Worm (Caenorhabditis elegans) whole organism, L4 larva: ENCODE measurements around the gene dhc-4.
A peak's percentile ranks its signal among the peaks of the same experiment; 100 is the strongest.

Experiments used
- F44E2.7 ChIP-seq: fragments of 200-800 bp; sonication (Bioruptor generic); IDR thresholded peaks from 2 replicates; pipeline ENCODE4 v2.1.2; 2022; ENCODE audit warnings: missing genetic modification characterization, missing compliant biosample characterization
- T20F7.1 ChIP-seq: fragments of 200-800 bp; sonication (Bioruptor generic); optimal IDR thresholded peaks from 2 replicates; lab custom pipeline; 2018; ENCODE audit warnings: mild to moderate bottlenecking, missing genetic modification characterization, missing compliant biosample characterization
- Y75B8A.6 ChIP-seq: fragments of 200-800 bp; sonication (Bioruptor generic); IDR thresholded peaks from 2 replicates; pipeline ENCODE4 v1.3.6; 2022; ENCODE audit warnings: missing genetic modification reagents, missing genetic modification characterization, missing compliant biosample characterization
- attf-4 ChIP-seq: sonication (generic microtip); optimal IDR thresholded peaks from 3 replicates; lab custom pipeline; 2017; ENCODE audit warnings: missing biosample characterization, missing genetic modification characterization
- ceh-20 ChIP-seq: fragments of 200-800 bp; sonication (Bioruptor generic); IDR thresholded peaks from 2 replicates; pipeline ENCODE4 v1.3.6; 2022; ENCODE audit warnings: missing genetic modification reagents, missing genetic modification characterization, missing compliant biosample characterization
- ceh-28 ChIP-seq: fragments of 150-350 bp; optimal IDR thresholded peaks from 2 replicates; lab custom pipeline; 2014; ENCODE audit warnings: missing biosample characterization, missing genetic modification reagents, missing genetic modification characterization
- ceh-32 ChIP-seq: sonication (generic microtip); optimal IDR thresholded peaks from 2 replicates; lab custom pipeline; 2016; ENCODE audit warnings: mild to moderate bottlenecking, missing genetic modification characterization, missing compliant biosample characterization; ENCODE audit not compliant: poor library complexity
- ceh-44 ChIP-seq: fragments of 200-800 bp; sonication (Bioruptor generic); IDR thresholded peaks from 2 replicates; pipeline ENCODE4 v1.3.6; 2022; ENCODE audit warnings: missing genetic modification reagents, missing genetic modification characterization, missing compliant biosample characterization
- ceh-62 ChIP-seq: sonication (generic microtip); optimal IDR thresholded peaks from 2 replicates; lab custom pipeline; 2017; ENCODE audit warnings: missing biosample characterization, missing genetic modification characterization
- ceh-82 ChIP-seq: sonication (generic microtip); optimal IDR thresholded peaks from 2 replicates; lab custom pipeline; 2017; ENCODE audit warnings: missing biosample characterization, missing genetic modification characterization
- cey-2 ChIP-seq: sonication (generic microtip); optimal IDR thresholded peaks from 3 replicates; lab custom pipeline; 2017; ENCODE audit warnings: missing genetic modification characterization, mild to moderate bottlenecking, missing compliant biosample characterization, antibody characterized with exemption, borderline replicate concordance; ENCODE audit not compliant: insufficient read depth
- daf-19 ChIP-seq: fragments of 200-800 bp; sonication (Bioruptor generic); conservative IDR thresholded peaks from 2 replicates; pipeline ENCODE4 v1.3.6; 2022; ENCODE audit warnings: missing genetic modification characterization, missing compliant biosample characterization
- dmd-8 ChIP-seq: fragments of 200-800 bp; sonication (Bioruptor generic); IDR thresholded peaks from 2 replicates; pipeline ENCODE4 v1.3.6; 2022; ENCODE audit warnings: missing genetic modification characterization, missing compliant biosample characterization
- dmd-9 ChIP-seq: fragments of 200-800 bp; sonication (Bioruptor generic); IDR thresholded peaks from 2 replicates; pipeline ENCODE4 v1.3.6; 2022; ENCODE audit warnings: missing genetic modification reagents, missing genetic modification characterization, missing compliant biosample characterization
- duxl-1 ChIP-seq: sonication (generic microtip); optimal IDR thresholded peaks from 2 replicates; lab custom pipeline; 2016; ENCODE audit warnings: mild to moderate bottlenecking, missing genetic modification characterization, moderate library complexity, missing compliant biosample characterization; ENCODE audit not compliant: poor library complexity
- dve-1 ChIP-seq: sonication (generic microtip); optimal IDR thresholded peaks from 2 replicates; lab custom pipeline; 2017; ENCODE audit warnings: antibody characterized with exemption, mild to moderate bottlenecking, missing genetic modification characterization, missing compliant biosample characterization; ENCODE audit not compliant: insufficient read depth
- egl-43 ChIP-seq: fragments of 200-800 bp; sonication (Bioruptor generic); IDR thresholded peaks from 2 replicates; pipeline ENCODE4 v1.3.6; 2022; ENCODE audit warnings: missing genetic modification reagents, missing genetic modification characterization, missing compliant biosample characterization
- fos-1 ChIP-seq: fragments of 150-350 bp; optimal IDR thresholded peaks from 2 replicates; lab custom pipeline; 2014; ENCODE audit warnings: missing biosample characterization, missing genetic modification characterization
- gei-8 ChIP-seq: fragments of 200-800 bp; sonication (Bioruptor generic); optimal IDR thresholded peaks from 2 replicates; lab custom pipeline; 2018; ENCODE audit warnings: mild to moderate bottlenecking, missing genetic modification characterization, missing compliant biosample characterization
- hif-1 ChIP-seq, 2 experiments: sonication (generic microtip); optimal IDR thresholded peaks; 2 replicates each; lab custom pipeline; 2016 to 2017; ENCODE audit warnings: missing compliant biosample characterization in 2 of 2, missing genetic modification characterization in 2 of 2, missing genetic modification reagents in 2 of 2, missing genotype in 2 of 2, mild to moderate bottlenecking in 1 of 2
- hlh-30 ChIP-seq: sonication (generic microtip); optimal IDR thresholded peaks from 2 replicates; lab custom pipeline; 2017; ENCODE audit warnings: antibody characterized with exemption, mild to moderate bottlenecking, missing genetic modification characterization, missing compliant biosample characterization; ENCODE audit not compliant: insufficient read depth
- hmg-1.1 ChIP-seq: fragments of 200-800 bp; sonication (Bioruptor generic); IDR thresholded peaks from 2 replicates; pipeline ENCODE4 v1.3.6; 2022; ENCODE audit warnings: missing genetic modification reagents, missing genetic modification characterization, missing compliant biosample characterization
- lin-15B ChIP-seq: fragments of 150-350 bp; sonication (generic microtip); optimal IDR thresholded peaks from 3 replicates; lab custom pipeline; 2014; ENCODE audit warnings: missing biosample characterization, missing genetic modification characterization
- lin-29 ChIP-seq: fragments of 200-800 bp; sonication (Bioruptor generic); IDR thresholded peaks from 2 replicates; pipeline ENCODE4 v1.3.6; 2022; ENCODE audit warnings: missing genetic modification reagents, missing genetic modification characterization, missing compliant biosample characterization
- lin-38 ChIP-seq: fragments of 200-800 bp; sonication (Bioruptor generic); IDR thresholded peaks from 2 replicates; pipeline ENCODE4 v1.3.6; 2022; ENCODE audit warnings: missing genetic modification reagents, missing genetic modification characterization, missing compliant biosample characterization
- lin-39 ChIP-seq: fragments of 150-350 bp; optimal IDR thresholded peaks from 2 replicates; lab custom pipeline; 2014; ENCODE audit warnings: missing biosample characterization, missing genetic modification reagents, missing genetic modification characterization
- lsy-2 ChIP-seq, 2 experiments: fragments of 150-350 bp in 1 of 2; sonication (generic microtip) in 1 of 2; optimal IDR thresholded peaks; 2 replicates each; lab custom pipeline; 2014 to 2017; ENCODE audit warnings: missing biosample characterization in 2 of 2, missing genetic modification characterization in 2 of 2
- madf-9 ChIP-seq: fragments of 200-800 bp; sonication (Bioruptor generic); conservative IDR thresholded peaks from 2 replicates; pipeline ENCODE4 v1.3.6; 2022; ENCODE audit warnings: missing genetic modification reagents, missing genetic modification characterization, missing compliant biosample characterization
- mep-1 ChIP-seq: fragments of 150-350 bp; sonication (generic microtip); optimal IDR thresholded peaks from 3 replicates; lab custom pipeline; 2014; ENCODE audit warnings: missing biosample characterization, missing genetic modification characterization
- mxl-2 ChIP-seq: fragments of 200-800 bp; sonication (Bioruptor generic); conservative IDR thresholded peaks from 2 replicates; pipeline ENCODE4 v1.3.6; 2022; ENCODE audit warnings: missing genetic modification reagents, missing genetic modification characterization, missing compliant biosample characterization
- nhr-111 ChIP-seq: fragments of 200-800 bp; sonication (Bioruptor generic); optimal IDR thresholded peaks from 2 replicates; lab custom pipeline; 2018; ENCODE audit warnings: mild to moderate bottlenecking, missing genetic modification characterization, missing compliant biosample characterization
- nhr-28 ChIP-seq: fragments of 150-350 bp; optimal IDR thresholded peaks from 2 replicates; lab custom pipeline; 2014; ENCODE audit warnings: missing biosample characterization, missing genetic modification characterization
- nhr-42 ChIP-seq: fragments of 200-800 bp; sonication (Bioruptor generic); IDR thresholded peaks from 2 replicates; pipeline ENCODE4 v1.3.6; 2022; ENCODE audit warnings: missing genetic modification characterization, missing compliant biosample characterization
- php-3 ChIP-seq: fragments of 200-800 bp; sonication (Bioruptor generic); IDR thresholded peaks from 2 replicates; pipeline ENCODE4 v1.3.6; 2022; ENCODE audit warnings: missing genetic modification reagents, missing genetic modification characterization, missing compliant biosample characterization
- pqm-1 ChIP-seq: sonication (generic microtip); optimal IDR thresholded peaks from 2 replicates; lab custom pipeline; 2017; ENCODE audit warnings: missing biosample characterization, missing genetic modification characterization
- rbr-2 ChIP-seq: sonication (generic microtip); optimal IDR thresholded peaks from 2 replicates; lab custom pipeline; 2016; ENCODE audit warnings: missing genotype, missing genetic modification characterization, missing compliant biosample characterization
- saeg-2 ChIP-seq: fragments of 200-800 bp; sonication (Bioruptor generic); IDR thresholded peaks from 2 replicates; pipeline ENCODE4 v1.3.6; 2022; ENCODE audit warnings: missing genetic modification reagents, missing genetic modification characterization, missing compliant biosample characterization
- set-16 ChIP-seq: fragments of 200-800 bp; sonication (Bioruptor generic); IDR thresholded peaks from 2 replicates; pipeline ENCODE4 v1.3.6; 2022; ENCODE audit warnings: missing genetic modification reagents, missing genetic modification characterization, missing compliant biosample characterization
- skn-1 ChIP-seq: fragments of 150-350 bp; optimal IDR thresholded peaks from 2 replicates; lab custom pipeline; 2014; ENCODE audit warnings: missing biosample characterization, missing genetic modification characterization
- snpc-1.2 ChIP-seq: fragments of 200-800 bp; sonication (Bioruptor generic); IDR thresholded peaks from 2 replicates; pipeline ENCODE4 v1.3.6; 2022; ENCODE audit warnings: missing genetic modification reagents, missing genetic modification characterization, missing compliant biosample characterization
- snpc-4 ChIP-seq: fragments of 150-350 bp; optimal IDR thresholded peaks from 2 replicates; lab custom pipeline; 2014; ENCODE audit warnings: missing biosample characterization, missing genetic modification characterization
- spr-1 ChIP-seq: sonication (generic microtip); optimal IDR thresholded peaks from 2 replicates; lab custom pipeline; 2016; ENCODE audit warnings: mild to moderate bottlenecking, missing genetic modification characterization, missing compliant biosample characterization
- tra-1 ChIP-seq: fragments of 200-800 bp; sonication (Bioruptor generic); IDR thresholded peaks from 2 replicates; pipeline ENCODE4 v1.3.6; 2022; ENCODE audit warnings: missing genetic modification reagents, missing genetic modification characterization, missing compliant biosample characterization
- unc-39 ChIP-seq: sonication (generic microtip); optimal IDR thresholded peaks from 2 replicates; lab custom pipeline; 2017; ENCODE audit warnings: missing biosample characterization, missing genetic modification characterization
- unc-62 ChIP-seq, 3 experiments: fragments of 150-350 bp in 1 of 3; sonication (generic microtip); optimal IDR thresholded peaks in 2 of 3; peaks in 1 of 3; 1 replicate in 1 of 3; 2 replicates in 2 of 3; lab custom pipeline; 2014 to 2017; ENCODE audit warnings: missing biosample characterization in 3 of 3, missing genetic modification characterization in 3 of 3, missing genetic modification reagents in 3 of 3, missing genotype in 1 of 3
- zfp-2 ChIP-seq: sonication (generic microtip); optimal IDR thresholded peaks from 2 replicates; lab custom pipeline; 2016; ENCODE audit warnings: mild to moderate bottlenecking, missing genetic modification characterization, missing compliant biosample characterization
- zfp-3 ChIP-seq: fragments of 200-800 bp; sonication (Bioruptor generic); conservative IDR thresholded peaks from 2 replicates; pipeline ENCODE4 v1.3.6; 2022; ENCODE audit warnings: missing genetic modification reagents, missing genetic modification characterization, missing compliant biosample characterization
- zip-2 ChIP-seq: fragments of 150-350 bp; optimal IDR thresholded peaks from 2 replicates; lab custom pipeline; 2014; ENCODE audit warnings: missing biosample characterization, missing genetic modification characterization
- ztf-11 ChIP-seq: fragments of 150-350 bp; optimal IDR thresholded peaks from 2 replicates; lab custom pipeline; 2014; ENCODE audit warnings: missing biosample characterization, missing genetic modification characterization

The dhc-4 gene

ce11 chrIII:10989491-10990032, 19.8 kb downstream of the dhc-4 start (continued):
- TF ChIP-seq unc-62 (GFP tag; optimal IDR thresholded peaks at IDR 0.05 in 1 of 2; lab: Kevin White, UChicago) (peak in 1 of 2 experiments; percentile 100), unc-62 (tag; optimal IDR thresholded peaks at IDR 0.05; lab: Kevin White, UChicago) (peak; percentile 59), saeg-2 (GFP tag; lab: Robert Waterston, UW) (peak; percentile 94), hmg-1.1 (GFP tag; lab: Robert Waterston, UW) (peak; percentile 99), cey-2 (tag; lab: Kevin White, UChicago) (peak; percentile 80), dve-1 (tag; lab: Kevin White, UChicago) (peak; percentile 99), ceh-82 (tag; lab: Kevin White, UChicago) (no peak), unc-39 (peak; percentile 77), ztf-11 (tag; lab: Kevin White, UChicago) (no peak), dmd-8 (peak; percentile 96), zip-2 (peak; percentile 91), madf-9 (GFP tag; lab: Robert Waterston, UW) (peak; percentile 96), nhr-111 (GFP tag; lab: Kevin White, UChicago) (peak; percentile 90), ceh-32 (tag; lab: Kevin White, UChicago) (peak; percentile 80), lin-38 (GFP tag; lab: Robert Waterston, UW) (peak; percentile 94), tra-1 (GFP tag; lab: Robert Waterston, UW) (peak; percentile 97), skn-1 (tag; lab: Kevin White, UChicago) (no peak), fos-1 (tag; lab: Kevin White, UChicago) (no peak), lin-29 (peak; percentile 86), lin-15B (peak; percentile 48), ceh-20 (GFP tag; lab: Robert Waterston, UW) (peak; percentile 97), set-16 (GFP tag; lab: Robert Waterston, UW) (peak; percentile 85), mep-1 (tag; lab: Kevin White, UChicago) (peak; percentile 98), lsy-2 (tag; optimal IDR thresholded peaks at IDR 0.05; lab: Kevin White, UChicago) (peak; percentile 81 to 94), mxl-2 (peak; percentile 91), zfp-3 (GFP tag; lab: Robert Waterston, UW) (peak; percentile 95), egl-43 (peak; percentile 99), gei-8 (peak; percentile 96), ceh-28 (tag; lab: Kevin White, UChicago) (peak; percentile 37), nhr-42 (GFP tag; lab: Robert Waterston, UW) (peak; percentile 93), lin-39 (tag; lab: Kevin White, UChicago) (no peak), ceh-62 (no peak), ceh-44 (peak; percentile 97), spr-1 (peak; percentile 95), attf-4 (tag; lab: Kevin White, UChicago) (no peak), pqm-1 (peak; percentile 34), hif-1 (tag; optimal IDR thresholded peaks at IDR 0.05; lab: Kevin White, UChicago) (peak; percentile 75 to 77), F44E2.7 (GFP tag; lab: Robert Waterston, UW) (peak; percentile 97), snpc-4 (peak; percentile 100), php-3 (GFP tag; lab: Robert Waterston, UW) (peak; percentile 96), Y75B8A.6 (GFP tag; lab: Robert Waterston, UW) (peak; percentile 96), zfp-2 (tag; lab: Kevin White, UChicago) (peak; percentile 80), nhr-28 (tag; lab: Kevin White, UChicago) (peak; percentile 66), snpc-1.2 (GFP tag; lab: Robert Waterston, UW) (peak; percentile 93), rbr-2 (peak; percentile 97), daf-19 (peak; percentile 97), duxl-1 (peak; percentile 95), dmd-9 (GFP tag; lab: Robert Waterston, UW) (peak; percentile 94), T20F7.1 (peak; percentile 85), hlh-30 (tag; lab: Kevin White, UChicago) (peak; percentile 94)
